Fruit fly (Drosophila melanogaster) whole organism, wandering third instar larva: ENCODE measurements around the gene corolla.

Experiments used
- Abd-B ChIP-seq: fragments of >200 bp; optimal IDR thresholded peaks from 2 replicates; lab custom pipeline; 2017; ENCODE audit warnings: missing biosample characterization, missing genetic modification characterization
- CG32264 ChIP-seq: fragments of 200-800 bp; sonication (Bioruptor generic); optimal IDR thresholded peaks from 2 replicates; lab custom pipeline; 2016; ENCODE audit warnings: missing biosample characterization, missing genetic modification characterization
- CrebA ChIP-seq: fragments of 200-800 bp; sonication (Bioruptor generic); optimal IDR thresholded peaks from 2 replicates; lab custom pipeline; 2016; ENCODE audit warnings: missing biosample characterization, mild to moderate bottlenecking, missing genetic modification characterization, borderline replicate concordance
- Dfd ChIP-seq: fragments of >200 bp; optimal IDR thresholded peaks from 2 replicates; lab custom pipeline; 2017; ENCODE audit warnings: missing biosample characterization, missing genetic modification characterization
- GATAd ChIP-seq: sonication (Bioruptor generic); optimal IDR thresholded peaks from 2 replicates; lab custom pipeline; 2016; ENCODE audit warnings: missing biosample characterization, missing genetic modification characterization
- HLH106 ChIP-seq: fragments of 200-800 bp; optimal IDR thresholded peaks from 3 replicates; lab custom pipeline; 2019; ENCODE audit warnings: missing biosample characterization, mild to moderate bottlenecking, missing genetic modification characterization, moderate library complexity
- Hnf4 ChIP-seq: fragments of 200-800 bp; sonication (Bioruptor generic); optimal IDR thresholded peaks from 2 replicates; lab custom pipeline; 2016; ENCODE audit warnings: missing biosample characterization, mild to moderate bottlenecking, missing genetic modification characterization
- Hr78 ChIP-seq: fragments of >200 bp; optimal IDR thresholded peaks from 2 replicates; lab custom pipeline; 2017; ENCODE audit warnings: missing biosample characterization, missing genetic modification characterization
- Hr83 ChIP-seq: fragments of 200-300 bp; sonication (Bioruptor generic); optimal IDR thresholded peaks from 2 replicates; lab custom pipeline; 2016; ENCODE audit warnings: missing biosample characterization, mild to moderate bottlenecking, missing genetic modification characterization, moderate library complexity; ENCODE audit not compliant: poor library complexity, severe bottlenecking
- Jra ChIP-seq: sonication (Bioruptor generic); optimal IDR thresholded peaks from 2 replicates; lab custom pipeline; 2016; ENCODE audit warnings: missing biosample characterization, missing genetic modification characterization
- Mio ChIP-seq: sonication (Bioruptor generic); optimal IDR thresholded peaks from 2 replicates; lab custom pipeline; 2016; ENCODE audit warnings: missing biosample characterization, missing genetic modification characterization
- N ChIP-seq: fragments of >200 bp; optimal IDR thresholded peaks from 2 replicates; lab custom pipeline; 2018; ENCODE audit warnings: missing biosample characterization, missing external identifiers, missing genetic modification characterization
- OdsH ChIP-seq: fragments of 200-800 bp; sonication (Bioruptor generic); optimal IDR thresholded peaks from 2 replicates; lab custom pipeline; 2016; ENCODE audit warnings: missing biosample characterization, mild to moderate bottlenecking, missing genetic modification characterization
- Sp1 ChIP-seq: fragments of 200-800 bp; sonication (Bioruptor generic); optimal IDR thresholded peaks from 3 replicates; lab custom pipeline; 2019; ENCODE audit warnings: missing biosample characterization, mild to moderate bottlenecking, missing genetic modification characterization, moderate library complexity
- Vsx2 ChIP-seq: fragments of 200-300, 225-300 bp; sonication (Bioruptor generic); optimal IDR thresholded peaks from 2 replicates; lab custom pipeline; 2018; ENCODE audit warnings: missing biosample characterization, missing genetic modification characterization; ENCODE audit not compliant: partially characterized antibody
- br ChIP-seq: fragments of 200-800 bp; sonication (Bioruptor generic); optimal IDR thresholded peaks from 2 replicates; lab custom pipeline; 2016; ENCODE audit warnings: missing biosample characterization, missing genetic modification characterization
- brk ChIP-seq: fragments of 200-800 bp; sonication (Bioruptor generic); optimal IDR thresholded peaks from 2 replicates; lab custom pipeline; 2016; ENCODE audit warnings: missing biosample characterization, mild to moderate bottlenecking, missing genetic modification characterization
- dl ChIP-seq, 2 experiments: fragments of 175-275, 200-275 bp in 1 of 2; fragments of 200-275 bp in 1 of 2; sonication (Bioruptor generic); optimal IDR thresholded peaks; lab custom pipeline; 2018; ENCODE audit warnings: mild to moderate bottlenecking in 2 of 2, missing biosample characterization in 2 of 2, missing genetic modification characterization in 2 of 2, moderate library complexity in 2 of 2; ENCODE audit not compliant: partially characterized antibody in 2 of 2, insufficient read depth in 1 of 2
- ey ChIP-seq: fragments of 200-800 bp; sonication (Bioruptor generic); optimal IDR thresholded peaks from 2 replicates; lab custom pipeline; 2016; ENCODE audit warnings: missing biosample characterization, missing genetic modification characterization
- foxo ChIP-seq, 2 experiments: fragments of 200-800 bp; sonication (Bioruptor generic); optimal IDR thresholded peaks; 2 replicates in 1 of 2; 3 replicates in 1 of 2; lab custom pipeline; 2016 to 2017; ENCODE audit warnings: missing biosample characterization in 2 of 2, missing genetic modification characterization in 2 of 2
- h ChIP-seq: fragments of 200-800 bp; sonication (Bioruptor generic); optimal IDR thresholded peaks from 3 replicates; lab custom pipeline; 2016; ENCODE audit warnings: missing biosample characterization, mild to moderate bottlenecking, missing genetic modification characterization
- jim ChIP-seq: fragments of 175-275, 200-325 bp; sonication (Bioruptor generic); optimal IDR thresholded peaks from 2 replicates; lab custom pipeline; 2016; ENCODE audit warnings: missing biosample characterization, mild to moderate bottlenecking, missing genetic modification characterization
- lola ChIP-seq: fragments of >200 bp; optimal IDR thresholded peaks from 2 replicates; lab custom pipeline; 2017; ENCODE audit warnings: missing biosample characterization, missing genetic modification characterization
- psq ChIP-seq: fragments of 200-800 bp; sonication (Bioruptor generic); optimal IDR thresholded peaks from 3 replicates; lab custom pipeline; 2017; ENCODE audit warnings: missing biosample characterization, mild to moderate bottlenecking, missing genetic modification characterization, moderate library complexity
- rgr ChIP-seq: fragments of 200-800 bp; sonication (Bioruptor generic); optimal IDR thresholded peaks from 3 replicates; lab custom pipeline; 2016; ENCODE audit warnings: missing biosample characterization, mild to moderate bottlenecking, missing genetic modification characterization
- sage ChIP-seq: fragments of 200-800 bp; sonication (Bioruptor generic); optimal IDR thresholded peaks from 2 replicates; lab custom pipeline; 2016; ENCODE audit warnings: missing biosample characterization, mild to moderate bottlenecking, missing genetic modification characterization
- sv ChIP-seq: fragments of 200-800 bp; sonication (Bioruptor generic); optimal IDR thresholded peaks from 3 replicates; lab custom pipeline; 2016; ENCODE audit warnings: missing biosample characterization, missing genetic modification characterization
- usp ChIP-seq: fragments of >200 bp; optimal IDR thresholded peaks from 2 replicates; lab custom pipeline; 2017; ENCODE audit warnings: missing biosample characterization, missing genetic modification characterization
- woc ChIP-seq: sonication (Bioruptor generic); optimal IDR thresholded peaks from 2 replicates; lab custom pipeline; 2016; ENCODE audit warnings: missing biosample characterization, mild to moderate bottlenecking, missing genetic modification characterization

corolla gene

DNA sequence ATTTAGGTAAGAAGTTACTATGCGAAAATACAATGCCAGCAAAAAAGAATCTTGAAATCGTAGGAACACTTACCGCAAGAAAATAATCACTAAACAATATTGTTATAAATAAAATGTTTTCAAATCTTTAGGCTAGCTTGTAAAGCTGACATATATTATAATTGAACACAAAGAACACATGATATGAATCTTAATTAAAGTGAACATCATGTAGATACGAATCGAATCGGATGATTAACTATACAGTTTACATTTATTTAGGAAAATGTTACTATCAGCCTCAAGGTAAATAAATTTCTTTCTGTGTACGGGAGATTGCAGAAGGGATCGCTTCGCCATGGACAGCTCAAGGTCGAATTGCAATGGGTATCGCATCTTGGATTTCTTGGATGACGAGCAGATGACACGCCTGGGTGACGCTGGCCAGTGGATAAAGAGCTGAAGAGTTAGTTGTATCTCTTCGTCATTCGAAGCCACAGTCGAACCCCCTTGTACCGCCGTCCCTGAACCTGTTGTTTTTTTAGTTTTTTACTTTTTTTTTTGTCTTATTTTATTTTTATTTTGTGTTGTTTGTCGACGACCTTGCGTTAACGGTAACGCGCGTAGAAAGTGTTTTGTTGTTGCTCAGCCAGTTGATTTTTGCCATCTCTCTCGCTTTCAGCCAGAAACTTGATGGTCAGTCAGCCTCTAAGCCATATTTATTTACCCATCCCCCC is 46.3 kb upstream of the corolla start:
- no peak for TF ChIP-seq sv
- no peak for TF ChIP-seq rgr (GFP tag; lab: Kevin White, UChicago)
- TF ChIP-seq Hr83: no peak
- TF ChIP-seq, all 38 proteins: peak for 0

DNA sequence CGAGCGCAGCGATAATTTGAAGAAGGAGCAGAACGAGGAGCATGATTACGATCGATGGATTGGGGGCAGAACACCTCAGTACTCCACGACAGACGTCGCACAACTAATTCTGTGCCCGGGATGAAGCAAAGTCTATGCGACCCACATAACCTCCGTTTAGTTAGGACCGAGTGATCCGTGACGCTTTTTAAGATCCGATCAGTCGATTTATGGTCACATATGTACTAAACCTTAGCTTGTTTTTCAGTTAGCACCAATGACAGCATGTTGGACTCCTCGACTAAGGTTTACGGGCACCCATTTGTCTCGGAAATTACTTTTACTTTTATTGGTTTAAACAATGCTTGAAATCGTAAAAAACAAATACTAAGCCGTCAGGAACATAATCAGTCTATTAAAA is 39.9 kb upstream of the corolla start, which contains the start of gene CG12990:
Gene CG12990, minus strand, starts transcription at position 101 of the 400 bp plus-strand sequence.
- TF ChIP-seq sv: no peak
- TF ChIP-seq GATAd (GFP tag; lab: Kevin White, UChicago): no peak
- TF ChIP-seq CG32264 (GFP tag; lab: Kevin White, UChicago): no peak
- TF ChIP-seq brk (GFP tag; lab: Kevin White, UChicago): no peak

DNA sequence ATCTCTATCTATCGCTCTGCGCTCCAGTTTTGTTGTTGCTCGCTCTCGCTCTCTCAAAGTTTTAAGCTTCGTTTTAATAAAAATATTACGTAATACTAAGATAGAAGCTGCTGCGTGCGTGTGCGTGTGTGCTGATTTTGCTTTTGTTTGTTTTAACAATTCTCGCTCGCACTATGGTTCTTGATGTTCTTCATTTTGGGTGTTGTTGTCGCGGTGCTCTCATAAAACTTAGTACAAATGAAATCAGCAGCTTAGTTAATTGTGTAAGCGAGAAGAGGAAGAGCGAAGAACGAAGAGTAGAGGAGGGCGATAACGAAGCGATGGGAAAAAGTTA is 27.2 kb upstream of the corolla start:
- TF ChIP-seq GATAd (GFP tag; lab: Kevin White, UChicago) (no peak), lola (GFP tag; lab: Kevin White, UChicago) (no peak), rgr (GFP tag; lab: Kevin White, UChicago) (no peak), usp (GFP tag; lab: Kevin White, UChicago) (no peak), Dfd (GFP tag; lab: Kevin White, UChicago) (no peak), foxo (GFP tag; optimal IDR thresholded peaks at IDR 0.05; lab: Kevin White, UChicago) (no peak), sage (no peak), Hr78 (GFP tag; lab: Kevin White, UChicago) (no peak), woc (GFP tag; lab: Kevin White, UChicago) (no peak), Hnf4 (no peak), Abd-B (no peak), OdsH (GFP tag; lab: Kevin White, UChicago) (no peak), br (GFP tag; lab: Kevin White, UChicago) (no peak), psq (GFP tag; lab: Kevin White, UChicago) (no peak), Jra (no peak), N (no peak), Vsx2 (GFP tag; lab: Kevin White, UChicago) (no peak)
- TF ChIP-seq, all 38 proteins: peak for 0

DNA sequence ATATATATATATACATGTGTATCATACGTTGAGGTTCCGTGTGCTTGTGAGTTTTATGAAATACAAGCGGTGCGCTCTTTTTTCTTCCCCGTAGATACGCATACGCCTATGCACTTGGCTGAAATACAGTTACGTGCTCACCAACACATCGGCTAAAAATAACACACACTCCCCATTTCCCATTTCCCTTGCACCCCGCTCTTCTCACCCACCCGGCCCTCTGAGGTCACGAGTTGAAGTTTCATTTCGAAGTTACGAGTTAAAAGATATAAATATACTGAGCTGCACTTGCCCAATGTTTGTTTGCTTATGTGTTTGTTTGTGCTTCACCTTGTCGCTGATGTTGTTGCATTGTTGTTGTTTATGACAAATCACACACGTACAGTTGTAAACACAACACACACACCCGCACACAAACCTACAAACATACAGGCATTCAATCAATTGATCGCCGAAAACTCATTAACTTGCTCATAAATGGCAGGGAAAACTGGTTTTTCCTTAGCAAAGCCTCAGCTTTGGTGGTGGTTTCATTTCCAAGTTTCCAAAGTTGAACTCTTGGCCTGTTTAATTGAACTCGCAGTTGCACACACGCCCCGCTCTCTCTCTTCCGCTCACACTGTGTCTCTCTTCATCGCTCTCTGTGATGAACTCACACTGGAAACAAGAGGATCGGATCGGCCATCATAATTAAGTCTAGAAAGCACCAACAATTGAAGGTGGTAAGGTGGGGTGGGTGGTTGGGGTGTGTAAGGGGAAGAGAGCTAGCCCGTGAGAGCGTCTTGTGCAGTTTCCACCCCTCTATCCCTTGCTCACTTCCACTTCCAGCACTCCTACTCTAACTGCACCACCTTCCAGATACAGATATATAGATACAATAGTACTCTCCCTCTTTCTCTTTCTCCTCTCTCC is 26.6 kb upstream of the corolla start:
- TF ChIP-seq dl (GFP tag; optimal IDR thresholded peaks at IDR 0.05; lab: Kevin White, UChicago; ENCODE audit: insufficient read depth in 1 of 2, partially characterized antibody in 2 of 2): no peak
- TF ChIP-seq brk (GFP tag; lab: Kevin White, UChicago): no peak
- no peak for TF ChIP-seq jim (GFP tag; lab: Kevin White, UChicago)
- TF ChIP-seq foxo (GFP tag; optimal IDR thresholded peaks at IDR 0.05; lab: Kevin White, UChicago): no peak
- TF ChIP-seq Hr78 (GFP tag; lab: Kevin White, UChicago): no peak
- no peak for TF ChIP-seq lola (GFP tag; lab: Kevin White, UChicago)
- no peak for TF ChIP-seq GATAd (GFP tag; lab: Kevin White, UChicago)
- no peak for TF ChIP-seq Mio (GFP tag; lab: Kevin White, UChicago)
- no peak for TF ChIP-seq br (GFP tag; lab: Kevin White, UChicago)
- TF ChIP-seq h: no peak
- no peak for TF ChIP-seq Sp1 (GFP tag; lab: Kevin White, UChicago)
- no peak for TF ChIP-seq rgr (GFP tag; lab: Kevin White, UChicago)
- TF ChIP-seq HLH106 (tag; lab: Kevin White, UChicago): no peak
- TF ChIP-seq Jra: no peak
- no peak for TF ChIP-seq ey (GFP tag; lab: Kevin White, UChicago)

DNA sequence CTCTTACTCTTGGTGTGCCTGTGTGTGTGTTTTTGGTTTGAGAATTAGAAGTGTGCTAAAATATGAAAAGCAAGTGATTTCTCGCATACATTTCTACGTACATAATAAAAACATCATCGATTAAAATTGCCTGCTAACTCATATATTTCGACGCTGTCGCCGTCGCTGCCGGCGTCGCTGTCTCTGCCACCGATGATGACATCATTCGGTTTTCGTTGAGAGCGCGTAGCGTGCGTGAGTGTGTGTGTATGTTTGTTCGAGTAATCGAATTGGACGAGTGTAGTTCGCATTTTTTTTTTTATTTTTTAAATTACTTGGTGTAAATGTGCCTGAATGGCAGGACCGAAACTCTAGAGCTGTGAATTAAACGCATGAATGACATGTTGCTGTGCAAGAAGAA is 25.9 kb upstream of the corolla start:
- TF ChIP-seq CrebA (GFP tag; lab: Kevin White, UChicago) (no peak), psq (GFP tag; lab: Kevin White, UChicago) (peak; percentile 1), usp (GFP tag; lab: Kevin White, UChicago) (no peak), Abd-B (no peak), Hr83 (no peak)
